Worm (Caenorhabditis elegans): ENCODE data around the gene C04C3.4.

The C04C3.4 gene

DNA sequence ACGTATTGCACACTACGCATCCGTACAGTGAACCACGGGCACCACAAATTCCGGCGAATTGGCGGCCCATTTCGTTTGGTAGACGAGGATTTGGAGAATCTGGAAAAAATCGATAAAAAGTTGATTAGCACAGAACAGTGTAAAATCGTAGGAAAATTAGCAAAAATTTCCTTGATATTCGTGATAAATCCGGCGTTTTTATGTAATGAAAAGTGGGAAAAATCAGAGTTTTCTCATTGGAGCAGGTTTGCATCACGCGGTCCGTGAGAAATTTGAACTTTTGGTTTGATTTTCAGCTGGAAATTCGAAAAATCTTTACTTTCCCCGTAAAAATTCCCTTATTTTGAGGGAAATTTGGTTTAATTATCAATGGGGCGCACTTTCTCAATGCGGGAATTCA, 10.1 kb upstream of the C04C3.4 start, which contains the start of gene B0546.4:
TSS of gene B0546.4 (minus strand) at position 101 of the 400 bp plus-strand sequence.
- TF ChIP-seq tra-1 (GFP tag; IDR thresholded peaks at IDR 0.05) (no peak), cey-2 (tag; optimal IDR thresholded peaks at IDR 0.05; ENCODE audit: borderline replicate concordance, insufficient read depth) (no peak), nhr-237 (tag; optimal IDR thresholded peaks at IDR 0.05) (no peak), attf-4 (tag; optimal IDR thresholded peaks at IDR 0.05) (no peak), daf-8 (GFP tag; IDR thresholded peaks at IDR 0.05) (no peak), dpl-1 (GFP tag; optimal IDR thresholded peaks at IDR 0.05) (no peak), mep-1 (tag; optimal IDR thresholded peaks at IDR 0.05) (no peak), daf-16 (GFP tag; optimal IDR thresholded peaks at IDR 0.05) (no peak), daf-16 (tag; optimal IDR thresholded peaks at IDR 0.05) (no peak), F44E2.7 (GFP tag; IDR thresholded peaks at IDR 0.05) (no peak), lim-7 (GFP tag; IDR thresholded peaks at IDR 0.05) (no peak), spr-3 (GFP tag; optimal IDR thresholded peaks at IDR 0.05) (no peak), lsy-2 (tag; optimal IDR thresholded peaks at IDR 0.05) (no peak)

ce11 chrIV:3384593-3384992, 9.6 kb upstream of the C04C3.4 start:
- TF ChIP-seq ceh-32 (tag; optimal IDR thresholded peaks at IDR 0.05; ENCODE audit: poor library complexity) (no peak), T26A8.4 (GFP tag; IDR thresholded peaks at IDR 0.05) (peak; percentile 92), nhr-102 (tag; optimal IDR thresholded peaks at IDR 0.05) (peak; percentile 87), T20F7.1 (GFP tag; optimal IDR thresholded peaks at IDR 0.05) (peak; percentile 85), nhr-42 (GFP tag; IDR thresholded peaks at IDR 0.05) (peak; percentile 80; the same call in 1 of the 2 replicates), unc-62 (GFP tag; optimal IDR thresholded peaks at IDR 0.05 in 1 of 2) (peak in 1 of 2 experiments; percentile 91), unc-62 (tag; optimal IDR thresholded peaks at IDR 0.05) (no peak), jun-1 (tag; optimal IDR thresholded peaks at IDR 0.05) (peak; percentile 80), dpl-1 (GFP tag; optimal IDR thresholded peaks at IDR 0.05) (peak; percentile 73), madf-9 (GFP tag; conservative IDR thresholded peaks at IDR 0.05) (peak; percentile 72), ceh-82 (tag; optimal IDR thresholded peaks at IDR 0.05) (no peak), ceh-62 (tag; optimal IDR thresholded peaks at IDR 0.05) (no peak), nhr-6 (tag; optimal IDR thresholded peaks at IDR 0.05) (peak; percentile 73), nhr-28 (tag; optimal IDR thresholded peaks at IDR 0.05) (peak; percentile 84), ctbp-1 (GFP tag; IDR thresholded peaks at IDR 0.05) (peak; percentile 82), fkh-10 (GFP tag; optimal IDR thresholded peaks at IDR 0.05) (peak; percentile 44), mxl-3 (GFP tag; optimal IDR thresholded peaks at IDR 0.05) (peak; percentile 93), ceh-20 (GFP tag; IDR thresholded peaks at IDR 0.05) (peak; percentile 91), dve-1 (tag; optimal IDR thresholded peaks at IDR 0.05; ENCODE audit: insufficient read depth) (peak; percentile 89), aha-1 (tag) (peak; percentile 99), daf-12 (tag; optimal IDR thresholded peaks at IDR 0.05) (no peak), rbr-2 (tag; optimal IDR thresholded peaks at IDR 0.05) (peak; percentile 91), ZK546.5 (tag; optimal IDR thresholded peaks at IDR 0.05) (no peak), hmg-1.1 (GFP tag; IDR thresholded peaks at IDR 0.05) (peak; percentile 95), pha-4 (GFP tag; IDR thresholded peaks at IDR 0.05) (peak; percentile 84), pha-4 (tag; optimal IDR thresholded peaks at IDR 0.05) (no peak), nhr-48 (tag; optimal IDR thresholded peaks at IDR 0.05) (peak; percentile 63), ZK337.2 (GFP tag; IDR thresholded peaks at IDR 0.05) (peak; percentile 54; the same call in 1 of the 2 replicates), mdl-1 (tag; optimal IDR thresholded peaks at IDR 0.05) (peak; percentile 82 to 92), daf-19 (GFP tag; conservative IDR thresholded peaks at IDR 0.05) (no peak), dmd-9 (GFP tag; IDR thresholded peaks at IDR 0.05) (0 out of 2 replicates have a peak, but pooled peaks have one; percentile 50), arid-1 (GFP tag; conservative IDR thresholded peaks at IDR 0.05) (peak; percentile 68; the same call in 1 of the 2 replicates), skn-1 (tag; optimal IDR thresholded peaks at IDR 0.05) (peak; percentile 8), tag-97 (GFP tag; IDR thresholded peaks at IDR 0.05) (no peak), saeg-2 (GFP tag; IDR thresholded peaks at IDR 0.05) (0 out of 2 replicates have a peak, but pooled peaks have one; percentile 65), Y75B8A.6 (GFP tag; IDR thresholded peaks at IDR 0.05) (no peak), php-3 (GFP tag; IDR thresholded peaks at IDR 0.05) (no peak), R02D3.7 (tag; optimal IDR thresholded peaks at IDR 0.05) (no peak), mes-2 (tag; optimal IDR thresholded peaks at IDR 0.05; ENCODE audit: poor library complexity, severe bottlenecking) (peak; percentile 86)
